Fruit fly (Drosophila melanogaster): ENCODE results near the gene CG7208.
A peak's percentile ranks its signal among the peaks of the same experiment; 100 is the strongest.

CG7208 gene

DNA sequence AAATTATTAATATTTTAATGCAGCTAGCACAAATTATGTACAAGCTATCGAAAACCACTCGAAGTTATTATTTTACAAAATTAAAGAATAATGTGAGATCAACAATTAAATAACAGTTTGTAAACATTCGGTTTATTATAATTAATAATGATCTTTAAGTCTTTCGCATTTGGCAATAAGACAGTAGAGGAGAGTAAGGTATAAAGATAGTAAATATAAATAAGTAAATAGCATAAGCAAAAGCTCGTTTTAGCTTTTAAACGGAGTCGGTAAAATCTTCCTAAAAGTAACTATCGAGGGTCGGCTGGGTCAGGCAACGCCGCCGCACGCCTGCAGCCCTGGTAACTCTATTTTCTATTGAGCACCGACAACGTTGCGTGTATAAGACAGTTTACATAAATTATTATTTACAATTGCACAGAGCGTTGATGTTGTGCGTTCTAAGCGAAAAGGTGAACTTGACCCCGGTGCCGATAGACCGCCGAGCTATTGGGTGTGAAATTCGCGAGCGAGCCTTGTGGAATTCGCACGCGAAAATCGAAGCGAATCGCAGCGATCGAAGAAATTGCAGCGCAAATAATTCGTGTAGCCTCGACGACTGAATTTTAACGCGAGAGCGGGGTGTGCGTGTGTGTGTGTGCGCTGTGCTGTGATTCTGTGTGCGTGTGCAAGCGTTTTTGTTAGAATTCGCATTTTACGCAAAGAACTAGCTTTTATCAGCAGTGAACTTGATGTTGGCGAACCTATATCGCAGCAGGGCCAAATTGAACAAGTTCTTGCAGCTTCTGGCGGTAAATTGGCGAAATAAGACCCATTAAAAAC, 17.9 kb downstream of the CG7208 start, which contains the start of gene wrd (continued):
- TF ChIP-seq B-H2 (GFP tag; optimal IDR thresholded peaks at IDR 0.05) (no peak), Deaf1 (tag; optimal IDR thresholded peaks at IDR 0.05) (peak; percentile 39), CG34422 (GFP tag; IDR thresholded peaks at IDR 0.05) (peak; percentile 60; the same call in 1 of the 3 replicates), mld (GFP tag; IDR thresholded peaks at IDR 0.05; ENCODE audit: partially characterized antibody) (no peak), Drgx (GFP tag; IDR thresholded peaks at IDR 0.05) (no peak), CG1529 (GFP tag; optimal IDR thresholded peaks at IDR 0.05) (no peak), inv (GFP tag; IDR thresholded peaks at IDR 0.05; ENCODE audit: partially characterized antibody) (no peak), CG6813 (GFP tag; optimal IDR thresholded peaks at IDR 0.05) (no peak), CG5245 (GFP tag; optimal IDR thresholded peaks at IDR 0.05) (no peak), CG2678 (tag; optimal IDR thresholded peaks at IDR 0.05) (peak; percentile 47), Dek (tag; optimal IDR thresholded peaks at IDR 0.05) (peak; percentile 6), otp (GFP tag; IDR thresholded peaks at IDR 0.05) (no peak), phol (tag; optimal IDR thresholded peaks at IDR 0.05) (peak; percentile 16), usp (GFP tag; optimal IDR thresholded peaks at IDR 0.05) (no peak), dpn (GFP tag; optimal IDR thresholded peaks at IDR 0.05) (peak in 1 of 2 experiments; percentile 17), CG6254 (GFP tag; optimal IDR thresholded peaks at IDR 0.05) (no peak), CG8924 (tag; optimal IDR thresholded peaks at IDR 0.05) (peak; percentile 36), prd (optimal IDR thresholded peaks at IDR 0.05) (no peak), prd (GFP tag; IDR thresholded peaks at IDR 0.05) (0 out of 3 replicates have a peak, but pooled peaks have one; percentile 20), CG3407 (GFP tag; optimal IDR thresholded peaks at IDR 0.05) (no peak), CG42726 (GFP tag; IDR thresholded peaks at IDR 0.05; ENCODE audit: partially characterized antibody) (no peak), Eip74EF (GFP tag; optimal IDR thresholded peaks at IDR 0.05) (no peak), dan (GFP tag; IDR thresholded peaks at IDR 0.05) (no peak), CG2199 (GFP tag; IDR thresholded peaks at IDR 0.05) (no peak), BEAF-32 (GFP tag; optimal IDR thresholded peaks at IDR 0.05) (peak; percentile 53), Dll (GFP tag; IDR thresholded peaks at IDR 0.05; ENCODE audit: partially characterized antibody) (no peak), tin (GFP tag; optimal IDR thresholded peaks at IDR 0.05) (no peak), gro (GFP tag; optimal IDR thresholded peaks at IDR 0.05) (no peak), ci (GFP tag; IDR thresholded peaks at IDR 0.05) (0 out of 3 replicates have a peak, but pooled peaks have one; percentile 7), CG3065 (GFP tag; optimal IDR thresholded peaks at IDR 0.05) (no peak), CG10274 (GFP tag; optimal IDR thresholded peaks at IDR 0.05) (no peak), CG15479 (GFP tag; optimal IDR thresholded peaks at IDR 0.05) (peak; percentile 53), B-H1 (GFP tag; IDR thresholded peaks at IDR 0.05) (no peak), Nf-YC (tag; optimal IDR thresholded peaks at IDR 0.05) (peak; percentile 40), CG6791 (GFP tag; IDR thresholded peaks at IDR 0.05; ENCODE audit: partially characterized antibody) (no peak), CG32772 (GFP tag; IDR thresholded peaks at IDR 0.05) (no peak), CG3281 (GFP tag; optimal IDR thresholded peaks at IDR 0.05) (peak; percentile 4), CG13296 (GFP tag; optimal IDR thresholded peaks at IDR 0.05) (no peak), CG3163 (GFP tag; optimal IDR thresholded peaks at IDR 0.05) (no peak), Mad (GFP tag; optimal IDR thresholded peaks at IDR 0.05) (no peak), nmo (GFP tag; optimal IDR thresholded peaks at IDR 0.05) (peak; percentile 38), CG10959 (GFP tag; IDR thresholded peaks at IDR 0.05) (no peak), C15 (GFP tag; IDR thresholded peaks at IDR 0.05) (no peak), CG9727 (GFP tag; optimal IDR thresholded peaks at IDR 0.05) (peak; percentile 44), kay (GFP tag; optimal IDR thresholded peaks at IDR 0.05) (no peak), tna (GFP tag; IDR thresholded peaks at IDR 0.05; ENCODE audit: partially characterized antibody) (no peak), Dfd (GFP tag; optimal IDR thresholded peaks at IDR 0.05) (no peak), CG9817 (tag; optimal IDR thresholded peaks at IDR 0.05) (no peak), CG18599 (GFP tag; optimal IDR thresholded peaks at IDR 0.05) (no peak)
